Worm (Caenorhabditis elegans) whole organism, L1 larva: ENCODE results near the gene cpg-18.
A peak's percentile ranks its signal among the peaks of the same experiment; 100 is the strongest.

Experiments used
- C04F5.9 ChIP-seq: sonication (generic microtip); optimal IDR thresholded peaks from 2 replicates; lab custom pipeline; 2016; ENCODE audit warnings: missing genetic modification characterization, missing compliant biosample characterization
- C16A3.4 ChIP-seq: fragments of 150-350 bp; optimal IDR thresholded peaks from 2 replicates; lab custom pipeline; 2014; ENCODE audit warnings: missing biosample characterization, missing genetic modification characterization
- C34B4.2 ChIP-seq: sonication (generic microtip); optimal IDR thresholded peaks from 2 replicates; lab custom pipeline; 2017; ENCODE audit warnings: mild to moderate bottlenecking, missing genetic modification characterization, missing compliant biosample characterization
- Y116A8C.19 ChIP-seq: sonication (generic microtip); optimal IDR thresholded peaks from 2 replicates; lab custom pipeline; 2016; ENCODE audit warnings: missing compliant biosample characterization, missing genetic modification characterization, borderline replicate concordance
- aly-2 ChIP-seq: fragments of 150-350 bp; optimal IDR thresholded peaks from 2 replicates; lab custom pipeline; 2014; ENCODE audit warnings: missing biosample characterization, missing genetic modification characterization
- ama-1 ChIP-seq: fragments of 150-350 bp; optimal IDR thresholded peaks from 2 replicates; lab custom pipeline; 2014
- ceh-63 ChIP-seq: fragments of 200-800 bp; sonication (Bioruptor generic); optimal IDR thresholded peaks from 2 replicates; lab custom pipeline; 2018; ENCODE audit warnings: mild to moderate bottlenecking, missing genetic modification characterization, missing compliant biosample characterization
- ceh-8 ChIP-seq: fragments of 200-800 bp; sonication (Bioruptor generic); optimal IDR thresholded peaks from 2 replicates; lab custom pipeline; 2018; ENCODE audit warnings: mild to moderate bottlenecking, missing genetic modification characterization, moderate library complexity, missing compliant biosample characterization
- ceh-82 ChIP-seq, 3 experiments: fragments of 150-350 bp in 1 of 3; sonication (generic microtip) in 2 of 3; optimal IDR thresholded peaks; 2 replicates each; lab custom pipeline; 2014 to 2017; ENCODE audit warnings: missing biosample characterization in 3 of 3, missing genetic modification characterization in 3 of 3
- ces-1 ChIP-seq: fragments of 150-350 bp; optimal IDR thresholded peaks from 2 replicates; lab custom pipeline; 2014; ENCODE audit warnings: missing biosample characterization, missing genetic modification reagents, missing genetic modification characterization
- dpl-1 ChIP-seq, 3 experiments: fragments of 150-350 bp in 2 of 3; sonication (generic microtip) in 1 of 3; optimal IDR thresholded peaks; 2 replicates each; lab custom pipeline; 2014 to 2017; ENCODE audit warnings: missing biosample characterization in 3 of 3, missing genetic modification characterization in 3 of 3, missing genetic modification reagents in 3 of 3
- dsc-1 ChIP-seq: sonication (generic microtip); optimal IDR thresholded peaks from 2 replicates; lab custom pipeline; 2016; ENCODE audit warnings: mild to moderate bottlenecking, missing genetic modification characterization, missing compliant biosample characterization
- efl-1 ChIP-seq, 4 experiments: fragments of 150-350 bp; optimal IDR thresholded peaks in 3 of 4; peaks in 1 of 4; 1 replicate in 1 of 4; 2 replicates in 3 of 4; lab custom pipeline; 2014; ENCODE audit warnings: missing biosample characterization in 2 of 4, missing genetic modification characterization in 2 of 4, missing genetic modification reagents in 2 of 4
- egl-27 ChIP-seq, 2 experiments: fragments of 150-350 bp in 1 of 2; sonication (generic microtip); optimal IDR thresholded peaks; 3 replicates each; lab custom pipeline; 2017 to 2018; ENCODE audit warnings: missing biosample characterization in 2 of 2, missing genetic modification characterization in 2 of 2, missing genetic modification reagents in 2 of 2
- elt-2 ChIP-seq: sonication (generic microtip); optimal IDR thresholded peaks from 2 replicates; lab custom pipeline; 2016; ENCODE audit warnings: missing genetic modification characterization, mild to moderate bottlenecking, inconsistent platforms, missing compliant biosample characterization, missing genetic modification reagents
- elt-3 ChIP-seq, 6 experiments: fragments of 150-350 bp in 1 of 6; sonication (generic microtip); optimal IDR thresholded peaks; 2 replicates each; lab custom pipeline; 2017 to 2018; ENCODE audit warnings: missing biosample characterization in 6 of 6, missing genetic modification characterization in 6 of 6, inconsistent platforms in 1 of 6
- ets-5 ChIP-seq: fragments of 200-800 bp; sonication (Bioruptor generic); IDR thresholded peaks from 2 replicates; pipeline ENCODE4 v1.3.6; 2022; ENCODE audit warnings: missing genetic modification characterization, missing compliant biosample characterization
- fkh-4 ChIP-seq: sonication (generic microtip); optimal IDR thresholded peaks from 2 replicates; lab custom pipeline; 2016; ENCODE audit warnings: missing compliant biosample characterization, missing genetic modification characterization, borderline replicate concordance
- fkh-8 ChIP-seq: sonication (generic microtip); optimal IDR thresholded peaks from 2 replicates; lab custom pipeline; 2016; ENCODE audit warnings: mild to moderate bottlenecking, missing genetic modification characterization, missing compliant biosample characterization
- hpl-2 ChIP-seq: fragments of 150-350 bp; optimal IDR thresholded peaks from 2 replicates; lab custom pipeline; 2014; ENCODE audit warnings: missing biosample characterization, missing genetic modification reagents, missing genetic modification characterization
- irx-1 ChIP-seq: sonication (generic microtip); optimal IDR thresholded peaks from 2 replicates; lab custom pipeline; 2016; ENCODE audit warnings: missing genetic modification characterization, missing compliant biosample characterization
- jun-1 ChIP-seq: fragments of 150-350 bp; optimal IDR thresholded peaks from 2 replicates; lab custom pipeline; 2014; ENCODE audit warnings: missing biosample characterization, missing genetic modification reagents, missing genetic modification characterization
- lin-13 ChIP-seq: fragments of 150-350 bp; optimal IDR thresholded peaks from 2 replicates; lab custom pipeline; 2014; ENCODE audit warnings: missing biosample characterization, missing genetic modification reagents, missing genetic modification characterization
- lin-14 ChIP-seq: fragments of 200-800 bp; sonication (Bioruptor generic); optimal IDR thresholded peaks from 2 replicates; lab custom pipeline; 2018; ENCODE audit warnings: mild to moderate bottlenecking, missing genetic modification characterization, moderate library complexity, missing compliant biosample characterization
- lin-15B ChIP-seq: fragments of 150-350 bp; sonication (generic microtip); optimal IDR thresholded peaks from 3 replicates; lab custom pipeline; 2014; ENCODE audit warnings: missing biosample characterization, missing genetic modification characterization
- mab-9 ChIP-seq: fragments of 200-800 bp; sonication (Bioruptor generic); IDR thresholded peaks from 2 replicates; pipeline ENCODE4 v1.3.6; 2022; ENCODE audit warnings: missing genetic modification reagents, missing genetic modification characterization, missing compliant biosample characterization
- mdl-1 ChIP-seq, 2 experiments: fragments of 150-350 bp; optimal IDR thresholded peaks; 2 replicates each; lab custom pipeline; 2014 to 2017; ENCODE audit warnings: missing biosample characterization in 2 of 2, missing genetic modification characterization in 2 of 2, inconsistent platforms in 1 of 2
- mep-1 ChIP-seq: fragments of 150-350 bp; optimal IDR thresholded peaks from 2 replicates; lab custom pipeline; 2014; ENCODE audit warnings: missing biosample characterization, missing genetic modification characterization
- nhr-11 ChIP-seq: fragments of 150-350 bp; optimal IDR thresholded peaks from 2 replicates; lab custom pipeline; 2014; ENCODE audit warnings: missing biosample characterization, missing genetic modification characterization
- nhr-12 ChIP-seq: sonication (generic microtip); optimal IDR thresholded peaks from 2 replicates; lab custom pipeline; 2017; ENCODE audit warnings: missing biosample characterization, missing genetic modification characterization
- nhr-20 ChIP-seq: sonication (generic microtip); optimal IDR thresholded peaks from 2 replicates; lab custom pipeline; 2016; ENCODE audit warnings: mild to moderate bottlenecking, missing genetic modification characterization, missing compliant biosample characterization
- nhr-237 ChIP-seq: fragments of 150-350 bp; optimal IDR thresholded peaks from 2 replicates; lab custom pipeline; 2014; ENCODE audit warnings: missing biosample characterization, missing genetic modification characterization
- nhr-28 ChIP-seq: fragments of 150-350 bp; optimal IDR thresholded peaks from 2 replicates; lab custom pipeline; 2014; ENCODE audit warnings: missing biosample characterization, missing genetic modification characterization
- nhr-47 ChIP-seq: sonication (generic microtip); optimal IDR thresholded peaks from 2 replicates; lab custom pipeline; 2016; ENCODE audit warnings: mild to moderate bottlenecking, missing genetic modification characterization, moderate library complexity, missing compliant biosample characterization
- nhr-71 ChIP-seq: sonication (generic microtip); optimal IDR thresholded peaks from 2 replicates; lab custom pipeline; 2016; ENCODE audit warnings: mild to moderate bottlenecking, missing genetic modification characterization, moderate library complexity, missing compliant biosample characterization
- nhr-76 ChIP-seq: sonication (generic microtip); optimal IDR thresholded peaks from 2 replicates; lab custom pipeline; 2017; ENCODE audit warnings: missing biosample characterization, missing genetic modification characterization
- nhr-84 ChIP-seq: sonication (generic microtip); optimal IDR thresholded peaks from 2 replicates; lab custom pipeline; 2017; ENCODE audit warnings: missing biosample characterization, missing genetic modification characterization
- nhr-85 ChIP-seq: sonication (generic microtip); peaks from one replicate; lab custom pipeline; 2016; ENCODE audit warnings: missing genetic modification characterization, inconsistent platforms, missing compliant biosample characterization
- nhr-90 ChIP-seq: sonication (generic microtip); optimal IDR thresholded peaks from 2 replicates; lab custom pipeline; 2016; ENCODE audit warnings: mild to moderate bottlenecking, missing genetic modification characterization, missing compliant biosample characterization; ENCODE audit not compliant: poor library complexity
- pqm-1 ChIP-seq: sonication (generic microtip); optimal IDR thresholded peaks from 3 replicates; lab custom pipeline; 2017; ENCODE audit warnings: missing biosample characterization, missing genetic modification characterization
- rnt-1 ChIP-seq: sonication (generic microtip); optimal IDR thresholded peaks from 2 replicates; lab custom pipeline; 2016; ENCODE audit warnings: mild to moderate bottlenecking, missing genetic modification characterization, moderate library complexity, missing compliant biosample characterization
- skn-1 ChIP-seq: fragments of 150-350 bp; optimal IDR thresholded peaks from 2 replicates; lab custom pipeline; 2014; ENCODE audit warnings: missing biosample characterization, missing genetic modification characterization
- snpc-4 ChIP-seq: fragments of 150-350 bp; optimal IDR thresholded peaks from 2 replicates; lab custom pipeline; 2014; ENCODE audit warnings: missing biosample characterization, missing genetic modification characterization
- snu-23 ChIP-seq: sonication (generic microtip); optimal IDR thresholded peaks from 2 replicates; lab custom pipeline; 2016; ENCODE audit warnings: missing genetic modification characterization, missing compliant biosample characterization
- sox-4 ChIP-seq: sonication (generic microtip); optimal IDR thresholded peaks from 2 replicates; lab custom pipeline; 2016; ENCODE audit warnings: missing genetic modification characterization, missing compliant biosample characterization
- sptf-1 ChIP-seq: fragments of 150-350 bp; optimal IDR thresholded peaks from 2 replicates; lab custom pipeline; 2014; ENCODE audit warnings: missing biosample characterization, missing genetic modification characterization
- sup-37 ChIP-seq: fragments of 200-800 bp; sonication (Bioruptor generic); optimal IDR thresholded peaks from 2 replicates; lab custom pipeline; 2018; ENCODE audit warnings: mild to moderate bottlenecking, missing genetic modification characterization, missing compliant biosample characterization
- swsn-7 ChIP-seq: sonication (generic microtip); optimal IDR thresholded peaks from 2 replicates; lab custom pipeline; 2016; ENCODE audit warnings: missing genetic modification characterization, missing compliant biosample characterization
- tbx-2 ChIP-seq: sonication (generic microtip); optimal IDR thresholded peaks from 2 replicates; lab custom pipeline; 2016; ENCODE audit warnings: missing genetic modification characterization, missing compliant biosample characterization
- tlp-1 ChIP-seq: fragments of 150-350 bp; optimal IDR thresholded peaks from 2 replicates; lab custom pipeline; 2014; ENCODE audit warnings: missing biosample characterization, missing genetic modification characterization
- unc-86 ChIP-seq: sonication (generic microtip); optimal IDR thresholded peaks from 2 replicates; lab custom pipeline; 2016; ENCODE audit warnings: missing genetic modification characterization, missing compliant biosample characterization
- zag-1 ChIP-seq: fragments of 150-350 bp; optimal IDR thresholded peaks from 2 replicates; lab custom pipeline; 2014; ENCODE audit warnings: missing biosample characterization, missing genetic modification characterization
- zip-4 ChIP-seq: fragments of 200-800 bp; sonication (Bioruptor generic); optimal IDR thresholded peaks from 2 replicates; lab custom pipeline; 2018; ENCODE audit warnings: mild to moderate bottlenecking, missing genetic modification characterization, moderate library complexity, missing compliant biosample characterization
- ztf-4 ChIP-seq: fragments of 150-350 bp; optimal IDR thresholded peaks from 2 replicates; lab custom pipeline; 2014; ENCODE audit warnings: missing biosample characterization, missing genetic modification characterization

Gene cpg-18

DNA sequence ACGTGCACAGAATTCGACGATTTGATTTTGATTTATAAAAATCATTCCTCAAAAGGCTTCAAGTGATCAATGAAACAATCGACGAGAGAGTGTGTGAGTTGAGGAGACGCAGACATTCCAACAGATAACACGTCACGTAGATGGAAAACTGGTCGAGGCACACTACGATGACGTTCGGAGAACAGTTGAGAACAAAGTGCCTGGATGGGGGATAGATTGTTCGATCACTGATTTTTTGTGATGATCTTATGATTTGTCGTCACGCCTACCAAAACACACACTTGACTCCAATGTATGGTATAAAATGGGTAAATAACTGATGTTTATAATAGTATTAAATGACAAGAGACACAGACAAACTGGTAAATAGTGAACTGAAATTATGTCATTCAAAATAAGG is 43.5 kb downstream of the cpg-18 start (continued):
- TF ChIP-seq ceh-63, result no peak
- no peak for TF ChIP-seq unc-86 (tag; lab: Kevin White, UChicago)
- no peak for TF ChIP-seq fkh-8
- no peak for TF ChIP-seq C04F5.9 (tag; lab: Kevin White, UChicago)
- TF ChIP-seq nhr-28 (tag; lab: Kevin White, UChicago), result no peak
- TF ChIP-seq jun-1 (tag; lab: Kevin White, UChicago), result peak; percentile 37
- no peak for TF ChIP-seq fkh-4 (tag; lab: Kevin White, UChicago)
- no peak for TF ChIP-seq mep-1
- no peak for TF ChIP-seq lin-15B (tag; lab: Kevin White, UChicago)
- TF ChIP-seq efl-1 (optimal IDR thresholded peaks at IDR 0.05; lab: Kevin White, UChicago), result no peak
- TF ChIP-seq efl-1 (GFP tag; optimal IDR thresholded peaks at IDR 0.05 in 1 of 2; lab: Kevin White, UChicago), result peak in 1 of 2 experiments; percentile 94
- peak; percentile 49 for TF ChIP-seq nhr-47
- TF ChIP-seq Y116A8C.19 (tag; lab: Kevin White, UChicago), result no peak
- TF ChIP-seq pqm-1, result no peak
- peak; percentile 95 for TF ChIP-seq nhr-85 (tag; lab: Kevin White, UChicago)
- TF ChIP-seq C16A3.4 (tag; lab: Kevin White, UChicago), result no peak
- no peak for TF ChIP-seq egl-27 (tag; optimal IDR thresholded peaks at IDR 0.05; lab: Kevin White, UChicago)
- no peak for TF ChIP-seq nhr-84
- TF ChIP-seq nhr-12 (tag; lab: Kevin White, UChicago), result no peak
- TF ChIP-seq snpc-4 (tag; lab: Kevin White, UChicago), result no peak
- no peak for TF ChIP-seq nhr-11 (tag; lab: Kevin White, UChicago)
- peak; percentile 62 for TF ChIP-seq snu-23 (GFP tag; lab: Kevin White, UChicago)
- TF ChIP-seq swsn-7, result no peak
- TF ChIP-seq skn-1, result no peak
- peak; percentile 52 for TF ChIP-seq elt-2 (tag; lab: Kevin White, UChicago)
- no peak for TF ChIP-seq nhr-237 (tag; lab: Kevin White, UChicago)
- TF ChIP-seq lin-14 (GFP tag; lab: Kevin White, UChicago), result peak; percentile 64
- TF ChIP-seq tbx-2 (tag; lab: Kevin White, UChicago), result peak; percentile 77
- TF ChIP-seq ceh-82 (tag; optimal IDR thresholded peaks at IDR 0.05; lab: Kevin White, UChicago), result no peak
- TF ChIP-seq elt-3 (tag; optimal IDR thresholded peaks at IDR 0.05; lab: Kevin White, UChicago), result peak in 2 of 6 experiments; percentile 33 to 34
- no peak for TF ChIP-seq zag-1 (tag; lab: Kevin White, UChicago)
- no peak for TF ChIP-seq tlp-1
- no peak for TF ChIP-seq dsc-1
- no peak for TF ChIP-seq hpl-2
- no peak for TF ChIP-seq nhr-76
- TF ChIP-seq ces-1 (GFP tag; lab: Kevin White, UChicago), result no peak
- peak; percentile 93 for TF ChIP-seq nhr-20
- TF ChIP-seq C34B4.2, result no peak
- TF ChIP-seq sup-37, result no peak
- TF ChIP-seq nhr-71 (tag; lab: Kevin White, UChicago), result peak; percentile 93
- peak in 1 of 3 experiments; percentile 23 for TF ChIP-seq dpl-1 (GFP tag; optimal IDR thresholded peaks at IDR 0.05; lab: Kevin White, UChicago)
- no peak for TF ChIP-seq rnt-1 (tag; lab: Kevin White, UChicago)
- TF ChIP-seq mab-9, result no peak
- TF ChIP-seq sptf-1 (tag; lab: Kevin White, UChicago), result no peak
- TF ChIP-seq ceh-8 (GFP tag; lab: Kevin White, UChicago), result no peak
- no peak for TF ChIP-seq ama-1 (lab: Kevin White, UChicago)
- TF ChIP-seq, all 84 proteins: peak for 19

DNA sequence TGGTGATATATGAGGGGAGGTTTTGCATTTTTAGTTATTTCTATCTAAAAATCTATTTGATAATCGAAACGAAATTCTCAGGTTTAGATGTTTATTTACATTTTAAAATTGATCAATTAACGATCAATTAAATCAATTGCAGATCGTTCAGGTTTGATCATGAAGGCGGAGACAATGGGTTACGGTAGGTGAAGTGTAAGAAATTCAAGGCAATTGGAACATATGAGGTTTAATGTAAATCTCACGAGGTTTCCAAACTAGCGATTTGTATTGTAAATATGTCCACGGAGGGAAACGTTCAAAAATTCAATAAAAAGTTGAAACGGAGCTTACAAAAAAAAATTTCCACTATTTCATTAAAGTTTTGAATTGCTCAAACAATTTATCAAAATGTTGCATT is 44.7 kb downstream of the cpg-18 start:
- TF ChIP-seq aly-2 (tag; lab: Kevin White, UChicago) (no peak), sox-4 (no peak), nhr-11 (tag; lab: Kevin White, UChicago) (no peak), mep-1 (no peak), Y116A8C.19 (tag; lab: Kevin White, UChicago) (no peak), lin-13 (GFP tag; lab: Kevin White, UChicago) (no peak), nhr-90 (tag; lab: Kevin White, UChicago) (no peak), mdl-1 (tag; optimal IDR thresholded peaks at IDR 0.05; lab: Kevin White, UChicago) (no peak), nhr-85 (tag; lab: Kevin White, UChicago) (peak; percentile 64), egl-27 (tag; optimal IDR thresholded peaks at IDR 0.05; lab: Kevin White, UChicago) (no peak), ets-5 (GFP tag; lab: Robert Waterston, UW) (no peak), zip-4 (GFP tag; lab: Kevin White, UChicago) (no peak), nhr-71 (tag; lab: Kevin White, UChicago) (peak; percentile 5), nhr-28 (tag; lab: Kevin White, UChicago) (no peak), ztf-4 (tag; lab: Kevin White, UChicago) (no peak), irx-1 (no peak)
